Worm (Caenorhabditis elegans) whole organism, L3 larva: ENCODE data around the gene pals-19.

ENCODE experiments used
- aly-2 ChIP-seq: fragments of 150-350 bp; optimal IDR thresholded peaks from 2 replicates; lab custom pipeline; 2014; ENCODE audit warnings: missing biosample characterization, missing genetic modification characterization
- ceh-82 ChIP-seq: fragments of 150-350 bp; optimal IDR thresholded peaks from 2 replicates; lab custom pipeline; 2014; ENCODE audit warnings: missing biosample characterization, missing genetic modification characterization
- elt-1 ChIP-seq: fragments of 150-350 bp; optimal IDR thresholded peaks from 2 replicates; lab custom pipeline; 2014; ENCODE audit warnings: missing biosample characterization, missing genetic modification characterization
- nhr-23 ChIP-seq: fragments of 150-350 bp; optimal IDR thresholded peaks from 2 replicates; lab custom pipeline; 2014; ENCODE audit warnings: missing biosample characterization, missing genetic modification reagents, missing genetic modification characterization
- nhr-77 ChIP-seq: fragments of 150-350 bp; optimal IDR thresholded peaks from 2 replicates; lab custom pipeline; 2014; ENCODE audit warnings: missing biosample characterization, missing genetic modification characterization

DNA sequence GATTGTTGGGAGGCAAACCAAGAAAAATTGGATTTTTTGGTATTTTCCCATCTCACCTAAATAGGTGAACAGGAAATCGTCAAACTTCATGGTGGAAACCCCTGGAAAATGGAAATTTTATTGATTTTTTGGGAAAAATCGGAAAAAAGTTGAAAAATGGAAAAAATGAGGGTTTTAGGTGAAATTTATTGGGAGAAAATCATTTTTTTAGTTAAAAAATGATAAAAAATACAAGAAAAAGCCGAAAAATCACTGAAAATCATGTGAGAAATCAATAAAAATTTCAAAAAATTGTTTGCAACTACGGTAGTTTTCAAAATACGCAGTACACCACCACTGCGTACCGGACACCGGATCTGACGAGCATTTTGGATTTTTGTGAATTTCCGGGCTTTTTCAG lies 25.4 kb downstream of the pals-19 start, which contains the start of gene lelo-2:
- TF ChIP-seq ceh-82 (tag; lab: Kevin White, UChicago) (no peak), elt-1 (tag; lab: Kevin White, UChicago) (no peak), aly-2 (no peak), nhr-77 (tag; lab: Kevin White, UChicago) (no peak), nhr-23 (tag; lab: Kevin White, UChicago) (no peak)
